Worm (Caenorhabditis elegans) whole organism, L1 larva: ENCODE results near the gene rmd-3.

Source experiments
- ceh-8 ChIP-seq: fragments of 200-800 bp; sonication (Bioruptor generic); optimal IDR thresholded peaks from 2 replicates; lab custom pipeline; 2018; ENCODE audit warnings: mild to moderate bottlenecking, missing genetic modification characterization, moderate library complexity, missing compliant biosample characterization
- ceh-88 ChIP-seq: fragments of 200-800 bp; sonication (Bioruptor generic); IDR thresholded peaks from 2 replicates; pipeline ENCODE4 v1.3.6; 2022; ENCODE audit warnings: missing genetic modification characterization, missing compliant biosample characterization
- ceh-90 ChIP-seq: sonication (generic microtip); optimal IDR thresholded peaks from 2 replicates; lab custom pipeline; 2016; ENCODE audit warnings: missing genetic modification characterization, missing compliant biosample characterization
- mef-2 ChIP-seq: fragments of 150-350 bp; optimal IDR thresholded peaks from 2 replicates; lab custom pipeline; 2014; ENCODE audit warnings: missing biosample characterization, missing genetic modification characterization
- nhr-19 ChIP-seq: fragments of 200-800 bp; sonication (Bioruptor generic); conservative IDR thresholded peaks from 2 replicates; pipeline ENCODE4 v1.3.6; 2022; ENCODE audit warnings: missing genetic modification characterization, missing compliant biosample characterization
- sptf-1 ChIP-seq: fragments of 150-350 bp; optimal IDR thresholded peaks from 2 replicates; lab custom pipeline; 2014; ENCODE audit warnings: missing biosample characterization, missing genetic modification characterization
- ztf-11 ChIP-seq, 2 experiments: sonication (generic microtip); optimal IDR thresholded peaks; 2 replicates each; lab custom pipeline; 2016 to 2017; ENCODE audit warnings: missing genetic modification characterization in 2 of 2, missing biosample characterization in 1 of 2, missing compliant biosample characterization in 1 of 2
- ztf-4 ChIP-seq: fragments of 150-350 bp; optimal IDR thresholded peaks from 2 replicates; lab custom pipeline; 2014; ENCODE audit warnings: missing biosample characterization, missing genetic modification characterization

ce11 chrII:11377700-11378099, 38.3 kb upstream of the rmd-3 start:
- TF ChIP-seq ztf-11 (tag; optimal IDR thresholded peaks at IDR 0.05; lab: Kevin White, UChicago) = no peak
- no peak for TF ChIP-seq nhr-19 (GFP tag; lab: Robert Waterston, UW)
- no peak for TF ChIP-seq mef-2 (tag; lab: Kevin White, UChicago)
- TF ChIP-seq ceh-8 = no peak
- no peak for TF ChIP-seq ceh-90 (tag; lab: Kevin White, UChicago)
- no peak for TF ChIP-seq ceh-88
- no peak for TF ChIP-seq sptf-1
- no peak for TF ChIP-seq ztf-4 (tag; lab: Kevin White, UChicago)
